Fruit fly (Drosophila melanogaster) whole organism, embryonic: ENCODE results near the gene CG16904.

Experiments
- ATbp ChIP-seq: fragments of 200-800 bp; sonication (Bioruptor generic); optimal IDR thresholded peaks from 2 replicates; lab custom pipeline; 2017; ENCODE audit warnings: missing biosample characterization, mild to moderate bottlenecking, missing genetic modification characterization, missing genetic modification reagents
- BEAF-32 ChIP-seq: fragments of 200-800 bp; sonication (Bioruptor generic); optimal IDR thresholded peaks from 3 replicates; lab custom pipeline; 2017; ENCODE audit warnings: missing biosample characterization, missing genetic modification characterization, mild to moderate bottlenecking, moderate library complexity, missing genetic modification reagents
- CG13624 ChIP-seq: fragments of 200-800 bp; sonication (Bioruptor generic); optimal IDR thresholded peaks from 2 replicates; lab custom pipeline; 2016; ENCODE audit warnings: missing biosample characterization, missing genetic modification characterization
- CG1529 ChIP-seq: fragments of 200-800 bp; sonication (Bioruptor generic); optimal IDR thresholded peaks from 3 replicates; lab custom pipeline; 2018; ENCODE audit warnings: missing biosample characterization, missing genetic modification characterization
- CG17186 ChIP-seq: fragments of 200-800 bp; sonication (Bioruptor generic); optimal IDR thresholded peaks from 3 replicates; lab custom pipeline; 2017; ENCODE audit warnings: missing biosample characterization, missing genetic modification reagents, missing genetic modification characterization
- CG4360 ChIP-seq: fragments of 200-800 bp; sonication (Bioruptor generic); IDR thresholded peaks from 2 replicates; pipeline ENCODE4 v1.3.6; 2022; ENCODE audit warnings: missing biosample characterization, missing genetic modification characterization
- CG4424 ChIP-seq: fragments of 200-800 bp; sonication (Bioruptor generic); optimal IDR thresholded peaks from 3 replicates; lab custom pipeline; 2016; ENCODE audit warnings: missing biosample characterization, missing genetic modification characterization
- CG4617 ChIP-seq: fragments of 200-800 bp; sonication (Bioruptor generic); optimal IDR thresholded peaks from 3 replicates; lab custom pipeline; 2016; ENCODE audit warnings: missing biosample characterization, missing genetic modification characterization, borderline replicate concordance
- CG6689 ChIP-seq: fragments of 200-800 bp; sonication (Bioruptor generic); IDR thresholded peaks from 2 replicates; pipeline ENCODE4 v1.3.6; 2022; ENCODE audit warnings: missing biosample characterization, missing genetic modification characterization
- CG6791 ChIP-seq: fragments of 200-800 bp; sonication (Bioruptor generic); IDR thresholded peaks from 3 replicates; pipeline ENCODE4 v1.3.6; 2022; ENCODE audit warnings: missing biosample characterization, missing genetic modification characterization; ENCODE audit not compliant: partially characterized antibody
- CG7556 ChIP-seq: fragments of 200-800 bp; sonication (Bioruptor generic); optimal IDR thresholded peaks from 2 replicates; lab custom pipeline; 2017; ENCODE audit warnings: missing biosample characterization, mild to moderate bottlenecking, missing genetic modification characterization
- CG7963 ChIP-seq: fragments of 200-800 bp; sonication (Bioruptor generic); IDR thresholded peaks from 3 replicates; pipeline ENCODE4 v1.3.6; 2022; ENCODE audit warnings: missing biosample characterization, missing genetic modification characterization; ENCODE audit not compliant: partially characterized antibody
- CG8924 ChIP-seq: fragments of 200-800 bp; optimal IDR thresholded peaks from 3 replicates; lab custom pipeline; 2019; ENCODE audit warnings: missing biosample characterization, mild to moderate bottlenecking, missing genetic modification characterization, moderate library complexity
- D ChIP-seq, 2 experiments: fragments of 200-800 bp in 1 of 2; fragments of >200 bp in 1 of 2; sonication (Bioruptor generic) in 1 of 2; optimal IDR thresholded peaks; 2 replicates in 1 of 2; 3 replicates in 1 of 2; lab custom pipeline; 2017; ENCODE audit warnings: mild to moderate bottlenecking in 1 of 2, missing biosample characterization in 1 of 2, missing genetic modification characterization in 1 of 2, missing genetic modification reagents in 1 of 2
- D19A ChIP-seq: fragments of 200-800 bp; optimal IDR thresholded peaks from 3 replicates; lab custom pipeline; 2019; ENCODE audit warnings: missing biosample characterization, mild to moderate bottlenecking, missing genetic modification characterization, moderate library complexity
- Drgx ChIP-seq: fragments of 200-800 bp; sonication (Bioruptor generic); IDR thresholded peaks from 2 replicates; pipeline ENCODE4 v1.3.6; 2022; ENCODE audit warnings: missing biosample characterization, missing genetic modification characterization
- Ets97D ChIP-seq: fragments of 200-800 bp; sonication (Bioruptor generic); optimal IDR thresholded peaks from 3 replicates; lab custom pipeline; 2016; ENCODE audit warnings: missing biosample characterization, missing genetic modification characterization
- Gsc ChIP-seq: fragments of 200-800 bp; sonication (Bioruptor generic); IDR thresholded peaks from 2 replicates; pipeline ENCODE4 v1.3.6; 2022; ENCODE audit warnings: missing biosample characterization, missing genetic modification characterization
- Hand ChIP-seq: fragments of 200-800 bp; sonication (Bioruptor generic); optimal IDR thresholded peaks from 2 replicates; lab custom pipeline; 2017; ENCODE audit warnings: mild to moderate bottlenecking, missing biosample characterization, missing genetic modification reagents, missing genetic modification characterization
- Poxn ChIP-seq: fragments of 200-800 bp; sonication (Bioruptor generic); IDR thresholded peaks from 2 replicates; pipeline ENCODE4 v1.3.6; 2022; ENCODE audit warnings: missing biosample characterization, missing genetic modification characterization
- Ravus ChIP-seq: fragments of 200-800 bp; sonication (Bioruptor generic); IDR thresholded peaks from 2 replicates; pipeline ENCODE4 v1.3.6; 2022; ENCODE audit warnings: missing biosample characterization, missing genetic modification characterization
- Sin3A ChIP-seq: fragments of >200 bp; optimal IDR thresholded peaks from 2 replicates; lab custom pipeline; 2018
- Sry-β ChIP-seq: fragments of 200-800 bp; sonication (Bioruptor generic); optimal IDR thresholded peaks from 2 replicates; lab custom pipeline; 2018; ENCODE audit warnings: missing biosample characterization, mild to moderate bottlenecking, missing genetic modification characterization, moderate library complexity
- Vsx1 ChIP-seq: fragments of 200-800 bp; sonication (Bioruptor generic); optimal IDR thresholded peaks from 2 replicates; lab custom pipeline; 2017; ENCODE audit warnings: missing biosample characterization, mild to moderate bottlenecking, missing genetic modification characterization, missing genetic modification reagents
- ato ChIP-seq: fragments of 200-800 bp; sonication (Bioruptor generic); IDR thresholded peaks from 2 replicates; pipeline ENCODE4 v1.3.6; 2022; ENCODE audit warnings: missing biosample characterization, missing genetic modification characterization; ENCODE audit not compliant: partially characterized antibody
- btn ChIP-seq: fragments of 200-800 bp; sonication (Bioruptor generic); optimal IDR thresholded peaks from 2 replicates; lab custom pipeline; 2016; ENCODE audit warnings: missing biosample characterization, missing genetic modification characterization
- cg ChIP-seq: fragments of 200-800 bp; sonication (Bioruptor generic); optimal IDR thresholded peaks from 3 replicates; lab custom pipeline; 2019; ENCODE audit warnings: missing biosample characterization, mild to moderate bottlenecking, missing genetic modification characterization, moderate library complexity
- chn ChIP-seq: fragments of 200-800 bp; sonication (Bioruptor generic); optimal IDR thresholded peaks from 2 replicates; lab custom pipeline; 2016; ENCODE audit warnings: missing biosample characterization, missing genetic modification characterization
- ci ChIP-seq: fragments of 200-800 bp; sonication (Bioruptor generic); IDR thresholded peaks from 3 replicates; pipeline ENCODE4 v1.3.6; 2022; ENCODE audit warnings: missing biosample characterization, missing genetic modification characterization
- ems ChIP-seq: fragments of 200-800 bp; sonication (Bioruptor generic); optimal IDR thresholded peaks from 3 replicates; lab custom pipeline; 2016; ENCODE audit warnings: missing biosample characterization, missing genetic modification characterization
- fd64A ChIP-seq: fragments of 200-800 bp; sonication (Bioruptor generic); optimal IDR thresholded peaks from 3 replicates; lab custom pipeline; 2018; ENCODE audit warnings: missing biosample characterization, mild to moderate bottlenecking, missing genetic modification characterization
- gce ChIP-seq: fragments of 200-800 bp; sonication (Bioruptor generic); IDR thresholded peaks from 3 replicates; pipeline ENCODE4 v1.3.6; 2022; ENCODE audit warnings: missing biosample characterization, missing genetic modification characterization
- grn ChIP-seq: fragments of 200-800 bp; sonication (Bioruptor generic); optimal IDR thresholded peaks from 3 replicates; lab custom pipeline; 2017; ENCODE audit warnings: missing biosample characterization, missing genetic modification characterization
- gsb ChIP-seq: fragments of 200-800 bp; sonication (Bioruptor generic); IDR thresholded peaks from 2 replicates; pipeline ENCODE4 v1.3.6; 2022; ENCODE audit warnings: missing biosample characterization, missing genetic modification characterization
- her ChIP-seq: fragments of 200-800 bp; sonication (Bioruptor generic); optimal IDR thresholded peaks from 2 replicates; lab custom pipeline; 2016; ENCODE audit warnings: missing biosample characterization, missing genetic modification characterization
- ind ChIP-seq: fragments of 200-800 bp; sonication (Bioruptor generic); optimal IDR thresholded peaks from 3 replicates; lab custom pipeline; 2016; ENCODE audit warnings: missing biosample characterization, missing genetic modification characterization
- lola ChIP-seq, 3 experiments: fragments of >200 bp in 2 of 3; fragments of 200-800 bp in 1 of 3; sonication (Bioruptor generic) in 1 of 3; optimal IDR thresholded peaks; 2 replicates each; lab custom pipeline; 2017 to 2019; ENCODE audit warnings: missing biosample characterization in 3 of 3, missing genetic modification characterization in 3 of 3, mild to moderate bottlenecking in 1 of 3, moderate library complexity in 1 of 3
- lov ChIP-seq, 2 experiments: fragments of 200-800 bp in 1 of 2; fragments of >200 bp in 1 of 2; sonication (Bioruptor generic) in 1 of 2; IDR thresholded peaks in 1 of 2; optimal IDR thresholded peaks in 1 of 2; 2 replicates in 1 of 2; 3 replicates in 1 of 2; pipeline versions ENCODE4 v1.3.6 to Lab custom; 2017 to 2022; ENCODE audit warnings: missing biosample characterization in 1 of 2, missing genetic modification characterization in 1 of 2
- luna ChIP-seq: fragments of 200-800 bp; sonication (Bioruptor generic); optimal IDR thresholded peaks from 2 replicates; lab custom pipeline; 2016; ENCODE audit warnings: missing biosample characterization, missing genetic modification characterization
- nmo ChIP-seq: fragments of 200-800 bp; sonication (Bioruptor generic); optimal IDR thresholded peaks from 2 replicates; lab custom pipeline; 2018; ENCODE audit warnings: missing biosample characterization, mild to moderate bottlenecking, missing genetic modification characterization, moderate library complexity
- oc ChIP-seq: fragments of 200-800 bp; sonication (Bioruptor generic); optimal IDR thresholded peaks from 2 replicates; lab custom pipeline; 2018; ENCODE audit warnings: missing biosample characterization, mild to moderate bottlenecking, missing genetic modification characterization, moderate library complexity
- p53 ChIP-seq: fragments of 200-800 bp; sonication (Bioruptor generic); optimal IDR thresholded peaks from 2 replicates; lab custom pipeline; 2016; ENCODE audit warnings: missing biosample characterization, missing genetic modification characterization
- repo ChIP-seq: fragments of 200-800 bp; sonication (Bioruptor generic); optimal IDR thresholded peaks from 2 replicates; lab custom pipeline; 2016; ENCODE audit warnings: missing biosample characterization, missing genetic modification characterization
- seq ChIP-seq: fragments of 200-800 bp; sonication (Bioruptor generic); IDR thresholded peaks from 2 replicates; pipeline ENCODE4 v1.3.6; 2022; ENCODE audit warnings: missing biosample characterization, missing genetic modification characterization
- shn ChIP-seq: fragments of 200-800 bp; sonication (Bioruptor generic); optimal IDR thresholded peaks from 3 replicates; lab custom pipeline; 2016; ENCODE audit warnings: missing biosample characterization, missing genetic modification characterization
- sima ChIP-seq: fragments of 200-800 bp; sonication (Bioruptor generic); optimal IDR thresholded peaks from 2 replicates; lab custom pipeline; 2016; ENCODE audit warnings: missing biosample characterization, missing genetic modification characterization
- wdn ChIP-seq: fragments of 200-800 bp; sonication (Bioruptor generic); IDR thresholded peaks from 2 replicates; pipeline ENCODE4 v1.3.6; 2022; ENCODE audit warnings: missing biosample characterization, missing genetic modification characterization
- zen ChIP-seq: fragments of 200-800 bp; sonication (Bioruptor generic); optimal IDR thresholded peaks from 3 replicates; lab custom pipeline; 2018; ENCODE audit warnings: missing biosample characterization, mild to moderate bottlenecking, missing genetic modification characterization, moderate library complexity
- zfh1 ChIP-seq: fragments of 200-800 bp; sonication (Bioruptor generic); IDR thresholded peaks from 3 replicates; pipeline ENCODE4 v1.3.6; 2022; ENCODE audit warnings: missing biosample characterization, missing genetic modification characterization

The CG16904 gene

dm6 chr3R:9777941-9778360, 38.8 kb downstream of the CG16904 start, which contains the start of gene RpS29 (continued):
- TF ChIP-seq Sry-β (peak; percentile 53), Sin3A (lab: Kevin White, UChicago) (peak; percentile 87), repo (peak; percentile 71), btn (GFP tag; lab: Kevin White, UChicago) (no peak), chn (GFP tag; lab: Kevin White, UChicago) (peak; percentile 82), Poxn (peak; percentile 60; the same call in 1 of the 2 replicates), nmo (GFP tag; lab: Kevin White, UChicago) (peak; percentile 78), grn (peak; percentile 61), cg (GFP tag; lab: Kevin White, UChicago) (no peak), Vsx1 (GFP tag; lab: Kevin White, UChicago) (peak; percentile 72), CG6791 (GFP tag; lab: Robert Waterston, UW) (peak; percentile 97), shn (GFP tag; lab: Kevin White, UChicago) (peak; percentile 88), ems (peak; percentile 84), ci (peak; percentile 93), gce (GFP tag; lab: Robert Waterston, UW) (peak; percentile 55; the same call in 1 of the 3 replicates), p53 (GFP tag; lab: Kevin White, UChicago) (peak; percentile 83), CG13624 (GFP tag; lab: Kevin White, UChicago) (peak; percentile 92), BEAF-32 (GFP tag; lab: Kevin White, UChicago) (peak; percentile 98), D (optimal IDR thresholded peaks at IDR 0.05; lab: Kevin White, UChicago) (no peak), D (GFP tag; optimal IDR thresholded peaks at IDR 0.05; lab: Kevin White, UChicago) (peak; percentile 60), CG17186 (GFP tag; lab: Kevin White, UChicago) (peak; percentile 90), wdn (GFP tag; lab: Robert Waterston, UW) (peak; percentile 56; the same call in 1 of the 2 replicates), gsb (GFP tag; lab: Robert Waterston, UW) (peak; percentile 77), zen (tag; lab: Kevin White, UChicago) (peak; percentile 39), CG8924 (tag; lab: Kevin White, UChicago) (peak; percentile 58), seq (GFP tag; lab: Robert Waterston, UW) (no peak; the same call in 1 of the 2 replicates), D19A (tag; lab: Kevin White, UChicago) (peak; percentile 34), lola (GFP tag; optimal IDR thresholded peaks at IDR 0.05; lab: Kevin White, UChicago) (peak in 1 of 3 experiments; percentile 39), luna (peak; percentile 88), fd64A (peak; percentile 59), Gsc (no peak), CG7963 (GFP tag; lab: Robert Waterston, UW) (peak; percentile 79), CG1529 (GFP tag; lab: Kevin White, UChicago) (peak; percentile 32), sima (peak; percentile 44), CG7556 (GFP tag; lab: Kevin White, UChicago) (peak; percentile 45), Drgx (0 out of 2 replicates have a peak, but pooled peaks have one; percentile 33), ATbp (GFP tag; lab: Kevin White, UChicago) (peak; percentile 10), Ets97D (GFP tag; lab: Kevin White, UChicago) (peak; percentile 98), Ravus (GFP tag; lab: Robert Waterston, UW) (no peak), CG4617 (GFP tag; lab: Kevin White, UChicago) (peak; percentile 75), Hand (GFP tag; lab: Kevin White, UChicago) (peak; percentile 62), CG4424 (GFP tag; lab: Kevin White, UChicago) (peak; percentile 70), her (GFP tag; lab: Kevin White, UChicago) (peak; percentile 89), CG4360 (GFP tag; lab: Robert Waterston, UW) (no peak), ind (GFP tag; lab: Kevin White, UChicago) (peak; percentile 83), CG6689 (GFP tag; lab: Robert Waterston, UW) (peak; percentile 28; the same call in 1 of the 2 replicates), oc (peak; percentile 63), lov (optimal IDR thresholded peaks at IDR 0.05; lab: Kevin White, UChicago) (no peak), lov (GFP tag; IDR thresholded peaks at IDR 0.05; lab: Robert Waterston, UW) (peak; percentile 62; the same call in 1 of the 3 replicates), ato (peak; percentile 88), zfh1 (GFP tag; lab: Robert Waterston, UW) (peak; percentile 84)
